Worm (Caenorhabditis elegans) whole organism, L1 larva: ENCODE results near the gene clc-24.

Experiments
- C16A3.4 ChIP-seq: fragments of 150-350 bp; optimal IDR thresholded peaks from 2 replicates; lab custom pipeline; 2014; ENCODE audit warnings: missing biosample characterization, missing genetic modification characterization
- Y116A8C.19 ChIP-seq: sonication (generic microtip); optimal IDR thresholded peaks from 2 replicates; lab custom pipeline; 2016; ENCODE audit warnings: missing compliant biosample characterization, missing genetic modification characterization, borderline replicate concordance
- aha-1 ChIP-seq: fragments of 150-350 bp; optimal IDR thresholded peaks from 2 replicates; lab custom pipeline; 2014; ENCODE audit warnings: missing biosample characterization, missing genetic modification characterization
- aly-2 ChIP-seq: fragments of 150-350 bp; optimal IDR thresholded peaks from 2 replicates; lab custom pipeline; 2014; ENCODE audit warnings: missing biosample characterization, missing genetic modification characterization
- ceh-8 ChIP-seq: fragments of 200-800 bp; sonication (Bioruptor generic); optimal IDR thresholded peaks from 2 replicates; lab custom pipeline; 2018; ENCODE audit warnings: mild to moderate bottlenecking, missing genetic modification characterization, moderate library complexity, missing compliant biosample characterization
- ceh-88 ChIP-seq: fragments of 200-800 bp; sonication (Bioruptor generic); IDR thresholded peaks from 2 replicates; pipeline ENCODE4 v1.3.6; 2022; ENCODE audit warnings: missing genetic modification characterization, missing compliant biosample characterization
- dsc-1 ChIP-seq: sonication (generic microtip); optimal IDR thresholded peaks from 2 replicates; lab custom pipeline; 2016; ENCODE audit warnings: mild to moderate bottlenecking, missing genetic modification characterization, missing compliant biosample characterization
- efl-1 ChIP-seq, 4 experiments: fragments of 150-350 bp; optimal IDR thresholded peaks in 3 of 4; peaks in 1 of 4; 1 replicate in 1 of 4; 2 replicates in 3 of 4; lab custom pipeline; 2014; ENCODE audit warnings: missing biosample characterization in 2 of 4, missing genetic modification characterization in 2 of 4, missing genetic modification reagents in 2 of 4
- elt-2 ChIP-seq: sonication (generic microtip); optimal IDR thresholded peaks from 2 replicates; lab custom pipeline; 2016; ENCODE audit warnings: missing genetic modification characterization, mild to moderate bottlenecking, inconsistent platforms, missing compliant biosample characterization, missing genetic modification reagents
- elt-3 ChIP-seq, 6 experiments: fragments of 150-350 bp in 1 of 6; sonication (generic microtip); optimal IDR thresholded peaks; 2 replicates each; lab custom pipeline; 2017 to 2018; ENCODE audit warnings: missing biosample characterization in 6 of 6, missing genetic modification characterization in 6 of 6, inconsistent platforms in 1 of 6
- fkh-4 ChIP-seq: sonication (generic microtip); optimal IDR thresholded peaks from 2 replicates; lab custom pipeline; 2016; ENCODE audit warnings: missing compliant biosample characterization, missing genetic modification characterization, borderline replicate concordance
- fkh-8 ChIP-seq: sonication (generic microtip); optimal IDR thresholded peaks from 2 replicates; lab custom pipeline; 2016; ENCODE audit warnings: mild to moderate bottlenecking, missing genetic modification characterization, missing compliant biosample characterization
- fos-1 ChIP-seq: fragments of 150-350 bp; optimal IDR thresholded peaks from 2 replicates; lab custom pipeline; 2014; ENCODE audit warnings: missing biosample characterization, missing genetic modification characterization
- hpl-2 ChIP-seq: fragments of 150-350 bp; optimal IDR thresholded peaks from 2 replicates; lab custom pipeline; 2014; ENCODE audit warnings: missing biosample characterization, missing genetic modification reagents, missing genetic modification characterization
- irx-1 ChIP-seq: sonication (generic microtip); optimal IDR thresholded peaks from 2 replicates; lab custom pipeline; 2016; ENCODE audit warnings: missing genetic modification characterization, missing compliant biosample characterization
- lin-35 ChIP-seq, 2 experiments: fragments of 150-350 bp; optimal IDR thresholded peaks; 2 replicates each; lab custom pipeline; 2014; ENCODE audit warnings: missing biosample characterization in 2 of 2, missing genetic modification characterization in 2 of 2, missing genetic modification reagents in 2 of 2
- lin-39 ChIP-seq: fragments of 150-350 bp; optimal IDR thresholded peaks from 2 replicates; lab custom pipeline; 2014; ENCODE audit warnings: missing biosample characterization, missing genetic modification reagents, missing genetic modification characterization
- lir-3 ChIP-seq: sonication (generic microtip); optimal IDR thresholded peaks from 2 replicates; lab custom pipeline; 2016; ENCODE audit warnings: mild to moderate bottlenecking, missing genetic modification characterization, moderate library complexity, missing compliant biosample characterization; ENCODE audit not compliant: poor library complexity
- mab-9 ChIP-seq: fragments of 200-800 bp; sonication (Bioruptor generic); IDR thresholded peaks from 2 replicates; pipeline ENCODE4 v1.3.6; 2022; ENCODE audit warnings: missing genetic modification reagents, missing genetic modification characterization, missing compliant biosample characterization
- mef-2 ChIP-seq: fragments of 150-350 bp; optimal IDR thresholded peaks from 2 replicates; lab custom pipeline; 2014; ENCODE audit warnings: missing biosample characterization, missing genetic modification characterization
- mep-1 ChIP-seq: fragments of 150-350 bp; optimal IDR thresholded peaks from 2 replicates; lab custom pipeline; 2014; ENCODE audit warnings: missing biosample characterization, missing genetic modification characterization
- nhr-11 ChIP-seq: fragments of 150-350 bp; optimal IDR thresholded peaks from 2 replicates; lab custom pipeline; 2014; ENCODE audit warnings: missing biosample characterization, missing genetic modification characterization
- nhr-19 ChIP-seq: fragments of 200-800 bp; sonication (Bioruptor generic); conservative IDR thresholded peaks from 2 replicates; pipeline ENCODE4 v1.3.6; 2022; ENCODE audit warnings: missing genetic modification characterization, missing compliant biosample characterization
- nhr-20 ChIP-seq: sonication (generic microtip); optimal IDR thresholded peaks from 2 replicates; lab custom pipeline; 2016; ENCODE audit warnings: mild to moderate bottlenecking, missing genetic modification characterization, missing compliant biosample characterization
- nhr-47 ChIP-seq: sonication (generic microtip); optimal IDR thresholded peaks from 2 replicates; lab custom pipeline; 2016; ENCODE audit warnings: mild to moderate bottlenecking, missing genetic modification characterization, moderate library complexity, missing compliant biosample characterization
- nhr-71 ChIP-seq: sonication (generic microtip); optimal IDR thresholded peaks from 2 replicates; lab custom pipeline; 2016; ENCODE audit warnings: mild to moderate bottlenecking, missing genetic modification characterization, moderate library complexity, missing compliant biosample characterization
- nhr-76 ChIP-seq: sonication (generic microtip); optimal IDR thresholded peaks from 2 replicates; lab custom pipeline; 2017; ENCODE audit warnings: missing biosample characterization, missing genetic modification characterization
- nhr-77 ChIP-seq: fragments of 150-350 bp; optimal IDR thresholded peaks from 2 replicates; lab custom pipeline; 2014; ENCODE audit warnings: missing biosample characterization, missing genetic modification characterization
- nhr-84 ChIP-seq: sonication (generic microtip); optimal IDR thresholded peaks from 2 replicates; lab custom pipeline; 2017; ENCODE audit warnings: missing biosample characterization, missing genetic modification characterization
- nhr-90 ChIP-seq: sonication (generic microtip); optimal IDR thresholded peaks from 2 replicates; lab custom pipeline; 2016; ENCODE audit warnings: mild to moderate bottlenecking, missing genetic modification characterization, missing compliant biosample characterization; ENCODE audit not compliant: poor library complexity
- pax-3 ChIP-seq: fragments of 200-800 bp; sonication (Bioruptor generic); optimal IDR thresholded peaks from 2 replicates; lab custom pipeline; 2018; ENCODE audit warnings: mild to moderate bottlenecking, missing genetic modification characterization, moderate library complexity, missing compliant biosample characterization
- skn-1 ChIP-seq: fragments of 150-350 bp; optimal IDR thresholded peaks from 2 replicates; lab custom pipeline; 2014; ENCODE audit warnings: missing biosample characterization, missing genetic modification characterization
- snu-23 ChIP-seq: sonication (generic microtip); optimal IDR thresholded peaks from 2 replicates; lab custom pipeline; 2016; ENCODE audit warnings: missing genetic modification characterization, missing compliant biosample characterization
- sox-4 ChIP-seq: sonication (generic microtip); optimal IDR thresholded peaks from 2 replicates; lab custom pipeline; 2016; ENCODE audit warnings: missing genetic modification characterization, missing compliant biosample characterization
- sup-37 ChIP-seq: fragments of 200-800 bp; sonication (Bioruptor generic); optimal IDR thresholded peaks from 2 replicates; lab custom pipeline; 2018; ENCODE audit warnings: mild to moderate bottlenecking, missing genetic modification characterization, missing compliant biosample characterization
- tlp-1 ChIP-seq: fragments of 150-350 bp; optimal IDR thresholded peaks from 2 replicates; lab custom pipeline; 2014; ENCODE audit warnings: missing biosample characterization, missing genetic modification characterization
- unc-86 ChIP-seq: sonication (generic microtip); optimal IDR thresholded peaks from 2 replicates; lab custom pipeline; 2016; ENCODE audit warnings: missing genetic modification characterization, missing compliant biosample characterization
- vab-15 ChIP-seq: sonication (generic microtip); optimal IDR thresholded peaks from 2 replicates; lab custom pipeline; 2017; ENCODE audit warnings: missing genotype, mild to moderate bottlenecking, missing genetic modification characterization, missing compliant biosample characterization
- xbp-1 ChIP-seq: sonication (generic microtip); optimal IDR thresholded peaks from 2 replicates; lab custom pipeline; 2016; ENCODE audit warnings: missing genetic modification characterization, missing compliant biosample characterization

The clc-24 gene

ce11 chrIII:1002510-1002909, 7.3 kb upstream of the clc-24 start, which contains the start of gene clec-150:
Gene clec-150, plus strand, starts transcription at chrIII:1002707.
- TF ChIP-seq fkh-8 (no peak), nhr-90 (tag; lab: Kevin White, UChicago) (no peak), mab-9 (no peak), vab-15 (tag; lab: Kevin White, UChicago) (no peak), nhr-20 (tag; lab: Kevin White, UChicago) (peak; percentile 5), efl-1 (optimal IDR thresholded peaks at IDR 0.05; lab: Kevin White, UChicago) (no peak), efl-1 (GFP tag; optimal IDR thresholded peaks at IDR 0.05 in 1 of 2; lab: Kevin White, UChicago) (peak in 1 of 2 experiments; percentile 79), elt-2 (tag; lab: Kevin White, UChicago) (peak; percentile 89), nhr-76 (no peak), elt-3 (tag; optimal IDR thresholded peaks at IDR 0.05; lab: Kevin White, UChicago) (no peak), ceh-88 (GFP tag; lab: Robert Waterston, UW) (no peak), xbp-1 (tag; lab: Kevin White, UChicago) (no peak), nhr-71 (tag; lab: Kevin White, UChicago) (no peak), hpl-2 (GFP tag; lab: Kevin White, UChicago) (no peak), fkh-4 (tag; lab: Kevin White, UChicago) (no peak), nhr-84 (tag; lab: Kevin White, UChicago) (no peak), lin-35 (GFP tag; optimal IDR thresholded peaks at IDR 0.05; lab: Kevin White, UChicago) (peak in 1 of 2 experiments; percentile 14), lin-39 (no peak), aly-2 (no peak), sox-4 (tag; lab: Kevin White, UChicago) (no peak)

- TF ChIP-seq ceh-88 (GFP tag; lab: Robert Waterston, UW) (no peak), mep-1 (tag; lab: Kevin White, UChicago) (no peak), nhr-47 (tag; lab: Kevin White, UChicago) (no peak), C16A3.4 (tag; lab: Kevin White, UChicago) (no peak), unc-86 (tag; lab: Kevin White, UChicago) (no peak), efl-1 (optimal IDR thresholded peaks at IDR 0.05; lab: Kevin White, UChicago) (no peak), efl-1 (GFP tag; optimal IDR thresholded peaks at IDR 0.05 in 1 of 2; lab: Kevin White, UChicago) (peak in 1 of 2 experiments; percentile 47), lir-3 (no peak), nhr-76 (no peak)
Measured at ce11 chrIII:1004464-1004863, 5.4 kb upstream of the clc-24 start.

- TF ChIP-seq snu-23 (GFP tag; lab: Kevin White, UChicago) (no peak), Y116A8C.19 (tag; lab: Kevin White, UChicago) (no peak), tlp-1 (tag; lab: Kevin White, UChicago) (no peak), nhr-19 (GFP tag; lab: Robert Waterston, UW) (no peak), fos-1 (tag; lab: Kevin White, UChicago) (no peak), sox-4 (tag; lab: Kevin White, UChicago) (peak; percentile 9), lir-3 (no peak), fkh-8 (peak; percentile 63), nhr-47 (tag; lab: Kevin White, UChicago) (peak; percentile 40), pax-3 (tag; lab: Kevin White, UChicago) (peak; percentile 20), irx-1 (tag; lab: Kevin White, UChicago) (no peak), dsc-1 (tag; lab: Kevin White, UChicago) (peak; percentile 93), nhr-77 (tag; lab: Kevin White, UChicago) (no peak), skn-1 (tag; lab: Kevin White, UChicago) (no peak), mef-2 (tag; lab: Kevin White, UChicago) (peak; percentile 8), aha-1 (no peak), sup-37 (no peak), elt-2 (tag; lab: Kevin White, UChicago) (no peak), ceh-88 (GFP tag; lab: Robert Waterston, UW) (no peak), nhr-11 (no peak), ceh-8 (GFP tag; lab: Kevin White, UChicago) (peak; percentile 28)
Measured at ce11 chrIII:1007143-1007905, 2.5 kb upstream of the clc-24 start.
